Fruit fly (Drosophila melanogaster) whole organism, embryonic: Measurements from ENCODE around the gene SLC5A11.

Source experiments
- BtbVII ChIP-seq: fragments of 200-800 bp; sonication (Bioruptor generic); optimal IDR thresholded peaks from 3 replicates; lab custom pipeline; 2017; ENCODE audit warnings: missing biosample characterization, mild to moderate bottlenecking, missing genetic modification characterization
- Bteb2 ChIP-seq: fragments of 200-800 bp; sonication (Bioruptor generic); optimal IDR thresholded peaks from 2 replicates; lab custom pipeline; 2016; ENCODE audit warnings: missing biosample characterization, missing genetic modification characterization
- CG10274 ChIP-seq: fragments of 200-800 bp; sonication (Bioruptor generic); optimal IDR thresholded peaks from 3 replicates; lab custom pipeline; 2017; ENCODE audit warnings: missing biosample characterization, mild to moderate bottlenecking, missing genetic modification characterization
- CG10462 ChIP-seq: fragments of 200-800 bp; sonication (Bioruptor generic); optimal IDR thresholded peaks from 2 replicates; lab custom pipeline; 2016; ENCODE audit warnings: missing biosample characterization, missing genetic modification characterization
- CG10543 ChIP-seq: fragments of 200-800 bp; sonication (Bioruptor generic); optimal IDR thresholded peaks from 3 replicates; lab custom pipeline; 2017; ENCODE audit warnings: missing biosample characterization, mild to moderate bottlenecking, missing genetic modification characterization, moderate library complexity
- CG10654 ChIP-seq: fragments of 200-800 bp; sonication (Bioruptor generic); optimal IDR thresholded peaks from 2 replicates; lab custom pipeline; 2016; ENCODE audit warnings: missing biosample characterization, missing genetic modification characterization
- CG11398 ChIP-seq: fragments of 200-800 bp; sonication (Bioruptor generic); optimal IDR thresholded peaks from 2 replicates; lab custom pipeline; 2016; ENCODE audit warnings: missing biosample characterization, missing genetic modification characterization
- CG13287 ChIP-seq: fragments of 200-800 bp; sonication (Bioruptor generic); IDR thresholded peaks from 2 replicates; pipeline ENCODE4 v1.3.6; 2022; ENCODE audit warnings: missing biosample characterization, missing genetic modification characterization; ENCODE audit not compliant: partially characterized antibody
- CG16779 ChIP-seq: fragments of 200-800 bp; sonication (Bioruptor generic); IDR thresholded peaks from 2 replicates; pipeline ENCODE4 v1.3.6; 2022; ENCODE audit warnings: missing biosample characterization, missing genetic modification characterization
- CG17829 ChIP-seq: fragments of 200-800 bp; optimal IDR thresholded peaks from 2 replicates; lab custom pipeline; 2019; ENCODE audit warnings: missing biosample characterization, mild to moderate bottlenecking, missing genetic modification characterization, moderate library complexity
- CG1792 ChIP-seq: fragments of 200-800 bp; sonication (Bioruptor generic); optimal IDR thresholded peaks from 2 replicates; lab custom pipeline; 2016; ENCODE audit warnings: missing biosample characterization, missing genetic modification characterization
- CG18764 ChIP-seq: fragments of 200-800 bp; sonication (Bioruptor generic); optimal IDR thresholded peaks from 3 replicates; lab custom pipeline; 2016; ENCODE audit warnings: missing biosample characterization, missing genetic modification characterization
- CG3065 ChIP-seq: fragments of 200-800 bp; sonication (Bioruptor generic); optimal IDR thresholded peaks from 2 replicates; lab custom pipeline; 2016; ENCODE audit warnings: missing biosample characterization, missing genetic modification characterization
- CG31441 ChIP-seq: fragments of 200-800 bp; sonication (Bioruptor generic); IDR thresholded peaks from 2 replicates; pipeline ENCODE4 v1.3.6; 2022; ENCODE audit warnings: missing biosample characterization, missing genetic modification characterization
- CG3995 ChIP-seq: fragments of 200-800 bp; sonication (Bioruptor generic); optimal IDR thresholded peaks from 3 replicates; lab custom pipeline; 2016; ENCODE audit warnings: missing biosample characterization, missing genetic modification characterization
- CG4282 ChIP-seq: fragments of 200-800 bp; sonication (Bioruptor generic); optimal IDR thresholded peaks from 2 replicates; lab custom pipeline; 2016; ENCODE audit warnings: missing biosample characterization, missing genetic modification characterization
- CG4404 ChIP-seq: fragments of 200-800 bp; sonication (Bioruptor generic); IDR thresholded peaks from 2 replicates; pipeline ENCODE4 v1.3.6; 2022; ENCODE audit warnings: missing biosample characterization, missing genetic modification characterization
- CG5953 ChIP-seq: fragments of 200-800 bp; sonication (Bioruptor generic); IDR thresholded peaks from 2 replicates; pipeline ENCODE4 v1.3.6; 2022; ENCODE audit warnings: missing biosample characterization, missing genetic modification characterization
- CG7556 ChIP-seq: fragments of 200-800 bp; sonication (Bioruptor generic); optimal IDR thresholded peaks from 2 replicates; lab custom pipeline; 2017; ENCODE audit warnings: missing biosample characterization, mild to moderate bottlenecking, missing genetic modification characterization
- CG7745 ChIP-seq: fragments of 200-800 bp; sonication (Bioruptor generic); optimal IDR thresholded peaks from 2 replicates; lab custom pipeline; 2018; ENCODE audit warnings: missing biosample characterization, mild to moderate bottlenecking, missing genetic modification characterization, moderate library complexity
- CG8388 ChIP-seq: fragments of 200-800 bp; sonication (Bioruptor generic); optimal IDR thresholded peaks from 2 replicates; lab custom pipeline; 2019; ENCODE audit warnings: missing biosample characterization, mild to moderate bottlenecking, missing genetic modification characterization, moderate library complexity
- CG9437 ChIP-seq: fragments of 200-800 bp; sonication (Bioruptor generic); optimal IDR thresholded peaks from 2 replicates; lab custom pipeline; 2018; ENCODE audit warnings: missing biosample characterization, mild to moderate bottlenecking, missing genetic modification characterization
- CG9797 ChIP-seq: fragments of 200-800 bp; sonication (Bioruptor generic); optimal IDR thresholded peaks from 3 replicates; lab custom pipeline; 2018; ENCODE audit warnings: missing biosample characterization, mild to moderate bottlenecking, missing genetic modification characterization
- CrebB ChIP-seq: fragments of 200-800 bp; sonication (Bioruptor generic); optimal IDR thresholded peaks from 3 replicates; lab custom pipeline; 2018; ENCODE audit warnings: missing biosample characterization, mild to moderate bottlenecking, missing genetic modification characterization
- Ets65A ChIP-seq: fragments of 200-800 bp; sonication (Bioruptor generic); peaks from one replicate; lab custom pipeline; 2016; ENCODE audit warnings: missing biosample characterization, missing genetic modification characterization
- Fer3 ChIP-seq: fragments of 200-800 bp; sonication (Bioruptor generic); optimal IDR thresholded peaks from 2 replicates; lab custom pipeline; 2018; ENCODE audit warnings: missing biosample characterization, mild to moderate bottlenecking, missing genetic modification characterization, moderate library complexity
- H15 ChIP-seq: fragments of 200-800 bp; sonication (Bioruptor generic); IDR thresholded peaks from 3 replicates; pipeline ENCODE4 v1.3.6; 2022; ENCODE audit warnings: missing biosample characterization, missing genetic modification characterization
- HHEX ChIP-seq: fragments of 200-800 bp; sonication (Bioruptor generic); optimal IDR thresholded peaks from 3 replicates; lab custom pipeline; 2017; ENCODE audit warnings: missing biosample characterization, mild to moderate bottlenecking, missing genetic modification characterization, missing genetic modification reagents
- Hsf ChIP-seq: fragments of 200-800 bp; sonication (Bioruptor generic); optimal IDR thresholded peaks from 3 replicates; lab custom pipeline; 2016; ENCODE audit warnings: missing biosample characterization, missing genetic modification characterization
- MTF-1 ChIP-seq: fragments of 200-800 bp; sonication (Bioruptor generic); optimal IDR thresholded peaks from 2 replicates; lab custom pipeline; 2018; ENCODE audit warnings: missing biosample characterization, mild to moderate bottlenecking, missing genetic modification characterization, borderline replicate concordance
- Med ChIP-seq: fragments of 200-800 bp; sonication (Bioruptor generic); peaks from one replicate; lab custom pipeline; 2016; ENCODE audit warnings: missing biosample characterization, missing genetic modification characterization, mild to moderate bottlenecking, inconsistent platforms, moderate library complexity
- Oli ChIP-seq: fragments of 200-800 bp; sonication (Bioruptor generic); optimal IDR thresholded peaks from 2 replicates; lab custom pipeline; 2018; ENCODE audit warnings: missing biosample characterization, mild to moderate bottlenecking, missing genetic modification characterization, moderate library complexity
- Rx ChIP-seq: fragments of 200-800 bp; sonication (Bioruptor generic); IDR thresholded peaks from 2 replicates; pipeline ENCODE4 v1.3.6; 2022; ENCODE audit warnings: missing biosample characterization, missing genetic modification characterization
- Taf1 ChIP-seq: fragments of 200-800 bp; sonication (Bioruptor generic); IDR thresholded peaks from 2 replicates; pipeline ENCODE4 v1.3.6; 2022; ENCODE audit warnings: missing biosample characterization, missing genetic modification characterization
- ash1 ChIP-seq: fragments of 200-800 bp; sonication (Bioruptor generic); optimal IDR thresholded peaks from 2 replicates; lab custom pipeline; 2018; ENCODE audit warnings: missing biosample characterization, mild to moderate bottlenecking, missing genetic modification characterization
- ci ChIP-seq: fragments of 200-800 bp; sonication (Bioruptor generic); IDR thresholded peaks from 3 replicates; pipeline ENCODE4 v1.3.6; 2022; ENCODE audit warnings: missing biosample characterization, missing genetic modification characterization
- dan ChIP-seq: fragments of 200-800 bp; sonication (Bioruptor generic); IDR thresholded peaks from 2 replicates; pipeline ENCODE4 v1.3.6; 2022; ENCODE audit warnings: missing biosample characterization, missing genetic modification characterization
- eve ChIP-seq, 2 experiments: fragments of >200 bp; optimal IDR thresholded peaks; 2 replicates each; lab custom pipeline; 2017; ENCODE audit warnings: missing biosample characterization in 2 of 2, missing genetic modification characterization in 2 of 2
- eyg ChIP-seq: fragments of 200-800 bp; sonication (Bioruptor generic); optimal IDR thresholded peaks from 3 replicates; lab custom pipeline; 2016; ENCODE audit warnings: missing biosample characterization, missing genetic modification characterization
- gcm2 ChIP-seq: fragments of 200-800 bp; sonication (Bioruptor generic); optimal IDR thresholded peaks from 2 replicates; lab custom pipeline; 2016; ENCODE audit warnings: missing biosample characterization, missing genetic modification characterization
- insv ChIP-seq, 2 experiments: fragments of 200-800 bp; sonication (Bioruptor generic); optimal IDR thresholded peaks; 3 replicates each; lab custom pipeline; 2016 to 2018; ENCODE audit warnings: missing biosample characterization in 2 of 2, missing genetic modification characterization in 2 of 2
- jigr1 ChIP-seq: fragments of 200-800 bp; sonication (Bioruptor generic); IDR thresholded peaks from 3 replicates; pipeline ENCODE4 v1.3.6; 2022; ENCODE audit warnings: missing biosample characterization, missing genetic modification characterization
- knrl ChIP-seq: fragments of 200-800 bp; sonication (Bioruptor generic); IDR thresholded peaks from 3 replicates; pipeline ENCODE4 v1.3.6; 2022; ENCODE audit warnings: missing biosample characterization, missing genetic modification characterization; ENCODE audit not compliant: partially characterized antibody
- onecut ChIP-seq: fragments of 200-800 bp; sonication (Bioruptor generic); IDR thresholded peaks from 2 replicates; pipeline ENCODE4 v1.3.6; 2022; ENCODE audit warnings: missing biosample characterization, missing genetic modification characterization
- p53 ChIP-seq: fragments of 200-800 bp; sonication (Bioruptor generic); optimal IDR thresholded peaks from 2 replicates; lab custom pipeline; 2016; ENCODE audit warnings: missing biosample characterization, missing genetic modification characterization
- psq ChIP-seq: fragments of 200-800 bp; sonication (Bioruptor generic); optimal IDR thresholded peaks from 2 replicates; lab custom pipeline; 2017; ENCODE audit warnings: missing biosample characterization, missing genetic modification characterization
- sim ChIP-seq: fragments of 200-800 bp; sonication (Bioruptor generic); IDR thresholded peaks from 2 replicates; pipeline ENCODE4 v1.3.6; 2022; ENCODE audit warnings: missing biosample characterization, missing genetic modification characterization
- slp2 ChIP-seq: fragments of 200-800 bp; sonication (Bioruptor generic); optimal IDR thresholded peaks from 2 replicates; lab custom pipeline; 2016; ENCODE audit warnings: missing biosample characterization, missing genetic modification characterization
- ttk ChIP-seq: fragments of 200-800 bp; sonication (Bioruptor generic); IDR thresholded peaks from 2 replicates; pipeline ENCODE4 v2.1.2; 2022; ENCODE audit warnings: missing biosample characterization, missing genetic modification characterization
- zen ChIP-seq: fragments of 200-800 bp; sonication (Bioruptor generic); optimal IDR thresholded peaks from 3 replicates; lab custom pipeline; 2018; ENCODE audit warnings: missing biosample characterization, mild to moderate bottlenecking, missing genetic modification characterization, moderate library complexity
- zfh1 ChIP-seq: fragments of 200-800 bp; sonication (Bioruptor generic); IDR thresholded peaks from 3 replicates; pipeline ENCODE4 v1.3.6; 2022; ENCODE audit warnings: missing biosample characterization, missing genetic modification characterization

The SLC5A11 gene

DNA sequence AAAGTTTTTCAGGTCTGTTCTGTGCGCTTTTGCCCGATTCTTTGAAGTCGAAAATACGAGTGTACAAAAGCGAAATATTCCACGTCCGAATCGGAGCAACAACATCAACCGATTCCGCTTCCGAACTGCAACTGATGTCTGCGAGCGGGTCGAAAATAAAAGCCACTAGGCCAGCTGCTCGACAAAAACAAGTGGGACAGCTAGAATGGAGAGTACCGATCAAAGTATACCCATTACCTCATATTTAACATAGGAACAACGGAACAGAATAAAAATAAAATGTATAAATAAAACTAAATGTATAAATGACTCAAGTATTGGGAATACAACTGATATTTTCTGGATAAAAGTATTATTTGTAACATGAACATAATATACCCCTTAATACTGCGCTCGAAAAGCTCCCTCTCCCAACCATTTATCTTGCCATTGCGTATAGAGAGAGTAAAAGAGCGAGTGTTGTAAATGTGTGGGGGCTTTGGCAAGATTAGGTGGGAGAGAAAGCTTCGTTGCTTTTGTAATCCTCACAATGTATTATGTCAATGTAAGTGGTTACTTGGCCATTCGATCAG lies at the start of gene SLC5A11 (continued):
- TF ChIP-seq CG10274 (GFP tag; lab: Kevin White, UChicago) (peak; percentile 84), CG10654 (GFP tag; lab: Kevin White, UChicago) (peak; percentile 98), CG16779 (peak; percentile 88), psq (GFP tag; lab: Kevin White, UChicago) (peak; percentile 96), eyg (peak; percentile 96), Oli (peak; percentile 94), CG13287 (GFP tag; lab: Robert Waterston, UW) (no peak; the same call in 1 of the 2 replicates), p53 (GFP tag; lab: Kevin White, UChicago) (peak; percentile 88), CG4282 (peak; percentile 81), ci (GFP tag; lab: Robert Waterston, UW) (peak; percentile 95), Rx (GFP tag; lab: Robert Waterston, UW) (peak; percentile 85), insv (GFP tag; optimal IDR thresholded peaks at IDR 0.05; lab: Kevin White, UChicago) (peak in 1 of 2 experiments; percentile 60), dan (GFP tag; lab: Robert Waterston, UW) (peak; percentile 49), sim (GFP tag; lab: Robert Waterston, UW) (peak; percentile 94), zfh1 (GFP tag; lab: Robert Waterston, UW) (peak; percentile 94), CG5953 (GFP tag; lab: Robert Waterston, UW) (peak; percentile 93), ttk (GFP tag; lab: Robert Waterston, UW) (peak; percentile 97), CG31441 (peak; percentile 94; the same call in 1 of the 2 replicates), CG10462 (GFP tag; lab: Kevin White, UChicago) (peak; percentile 96), CG10543 (GFP tag; lab: Kevin White, UChicago) (peak; percentile 95), CrebB (peak; percentile 94), Med (GFP tag; lab: Kevin White, UChicago) (peak; percentile 100), gcm2 (GFP tag; lab: Kevin White, UChicago) (peak; percentile 89), CG7745 (tag; lab: Kevin White, UChicago) (no peak), Ets65A (peak; percentile 100), CG8388 (peak; percentile 94), zen (tag; lab: Kevin White, UChicago) (peak; percentile 80), Taf1 (GFP tag; lab: Robert Waterston, UW) (peak; percentile 99), Hsf (GFP tag; lab: Kevin White, UChicago) (peak; percentile 65), BtbVII (GFP tag; lab: Kevin White, UChicago) (peak; percentile 97), CG9797 (peak; percentile 19), CG11398 (GFP tag; lab: Kevin White, UChicago) (peak; percentile 2), H15 (GFP tag; lab: Robert Waterston, UW) (peak; percentile 96), CG18764 (GFP tag; lab: Kevin White, UChicago) (peak; percentile 88), Bteb2 (GFP tag; lab: Kevin White, UChicago) (peak; percentile 41), CG17829 (tag; lab: Kevin White, UChicago) (peak; percentile 97), MTF-1 (peak; percentile 63), eve (GFP tag; optimal IDR thresholded peaks at IDR 0.05; lab: Kevin White, UChicago) (peak in 1 of 2 experiments; percentile 100), CG9437 (GFP tag; lab: Kevin White, UChicago) (peak; percentile 93), Fer3 (tag; lab: Kevin White, UChicago) (peak; percentile 95), HHEX (peak; percentile 97), knrl (GFP tag; lab: Robert Waterston, UW) (no peak; the same call in 2 of the 3 replicates), onecut (peak; percentile 85), ash1 (GFP tag; lab: Kevin White, UChicago) (peak; percentile 68), jigr1 (GFP tag; lab: Robert Waterston, UW) (peak; percentile 98), CG3995 (peak; percentile 54), CG4404 (GFP tag; lab: Robert Waterston, UW) (peak; percentile 85), CG3065 (GFP tag; lab: Kevin White, UChicago) (peak; percentile 94), CG7556 (GFP tag; lab: Kevin White, UChicago) (peak; percentile 99), CG1792 (GFP tag; lab: Kevin White, UChicago) (peak; percentile 98), slp2 (peak; percentile 61)
